Worm (Caenorhabditis elegans) whole organism, L3 larva: ENCODE results near the gene Y49A10A.2.

Experiments
- R02D3.7 ChIP-seq: fragments of 150-350 bp; optimal IDR thresholded peaks from 2 replicates; lab custom pipeline; 2014; ENCODE audit warnings: missing biosample characterization, missing genetic modification characterization
- ama-1 ChIP-seq: fragments of 150-350 bp; optimal IDR thresholded peaks from 2 replicates; lab custom pipeline; 2018
- egl-27 ChIP-seq: sonication (generic microtip); optimal IDR thresholded peaks from 4 replicates; lab custom pipeline; 2017; ENCODE audit warnings: missing biosample characterization, missing genetic modification reagents, missing genetic modification characterization
- lin-39 ChIP-seq: fragments of 150-350 bp; optimal IDR thresholded peaks from 2 replicates; lab custom pipeline; 2018; ENCODE audit warnings: missing biosample characterization, missing genetic modification reagents, missing genetic modification characterization
- nhr-67 ChIP-seq: fragments of 150-350 bp; optimal IDR thresholded peaks from 2 replicates; lab custom pipeline; 2014; ENCODE audit warnings: missing biosample characterization, missing genetic modification characterization
- nhr-76 ChIP-seq: fragments of 150-350 bp; sonication (generic microtip); optimal IDR thresholded peaks from 5 replicates; lab custom pipeline; 2014; ENCODE audit warnings: missing biosample characterization, missing genetic modification characterization

DNA sequence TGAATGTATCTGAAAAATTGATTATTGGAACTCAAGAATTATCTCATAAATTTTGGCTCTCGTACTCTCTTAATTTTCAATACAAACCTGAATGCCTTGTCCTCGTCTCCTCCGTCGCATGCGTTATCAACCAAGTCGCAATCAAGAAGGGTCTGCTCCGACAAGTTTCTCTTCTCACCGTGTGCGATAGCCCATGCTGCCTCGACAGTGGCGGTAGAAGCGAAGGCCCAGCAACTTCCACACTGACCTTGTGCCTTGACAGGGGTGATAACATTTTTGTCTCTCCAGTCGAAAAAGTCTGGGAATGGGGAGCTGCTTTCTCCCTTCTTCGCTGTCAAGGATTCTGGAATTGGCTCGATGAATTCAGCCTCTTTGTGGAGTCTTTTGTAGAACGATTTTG is 32.4 kb downstream of the Y49A10A.2 start:
- TF ChIP-seq egl-27 (no peak), ama-1 (lab: Kevin White, UChicago) (no peak), lin-39 (tag; lab: Kevin White, UChicago) (no peak), nhr-67 (tag; lab: Kevin White, UChicago) (no peak), R02D3.7 (tag; lab: Kevin White, UChicago) (no peak), nhr-76 (tag; lab: Kevin White, UChicago) (no peak)
